Worm (Caenorhabditis elegans): ENCODE results near the gene W09H1.1.

DNA sequence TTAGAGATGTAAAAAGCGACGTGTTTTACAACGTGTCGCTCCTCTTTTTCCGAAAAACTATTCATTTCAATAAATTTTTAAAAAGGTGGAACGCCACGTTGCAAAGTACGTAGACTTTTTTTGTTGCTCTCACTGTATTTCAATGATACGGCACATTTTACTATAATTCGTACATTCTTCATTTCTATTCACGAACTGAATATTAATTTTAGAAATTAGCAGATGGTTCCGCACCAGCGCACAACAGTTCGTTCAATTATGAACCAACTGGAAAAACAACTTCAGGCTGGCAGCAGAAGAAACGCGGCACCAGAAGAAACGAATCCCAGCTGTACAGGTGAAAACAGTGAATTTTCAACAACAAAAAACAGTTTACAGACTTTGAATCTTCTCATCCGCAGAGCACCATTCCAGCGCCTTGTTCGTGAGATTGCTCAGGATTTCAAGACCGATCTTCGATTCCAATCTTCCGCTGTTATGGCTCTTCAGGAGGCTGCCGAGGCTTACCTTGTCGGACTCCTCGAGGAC is 1.9 kb upstream of the W09H1.1 start, which contains the start of the genes W09H1.4 and his-73:
- TF ChIP-seq tlf-1 (GFP tag; optimal IDR thresholded peaks at IDR 0.05) (no peak), F22D6.2 (tag; optimal IDR thresholded peaks at IDR 0.05) (no peak), pha-4 (tag; optimal IDR thresholded peaks at IDR 0.05) (no peak), dpff-1 (tag; optimal IDR thresholded peaks at IDR 0.05) (no peak), nfyb-1 (GFP tag; IDR thresholded peaks at IDR 0.05) (no peak), hmg-1.2 (GFP tag; IDR thresholded peaks at IDR 0.05) (no peak), lin-35 (GFP tag; optimal IDR thresholded peaks at IDR 0.05) (no peak), F49E8.2 (tag; optimal IDR thresholded peaks at IDR 0.05; ENCODE audit: insufficient read depth) (no peak), tbx-9 (tag; optimal IDR thresholded peaks at IDR 0.05; ENCODE audit: borderline replicate concordance) (no peak), pbrm-1 (GFP tag; IDR thresholded peaks at IDR 0.05) (no peak), ekl-4 (GFP tag; IDR thresholded peaks at IDR 0.05) (no peak)

Measured in whole organism, young adult.